Worm (Caenorhabditis elegans): ENCODE measurements around the gene T06E8.2.

Gene T06E8.2

DNA sequence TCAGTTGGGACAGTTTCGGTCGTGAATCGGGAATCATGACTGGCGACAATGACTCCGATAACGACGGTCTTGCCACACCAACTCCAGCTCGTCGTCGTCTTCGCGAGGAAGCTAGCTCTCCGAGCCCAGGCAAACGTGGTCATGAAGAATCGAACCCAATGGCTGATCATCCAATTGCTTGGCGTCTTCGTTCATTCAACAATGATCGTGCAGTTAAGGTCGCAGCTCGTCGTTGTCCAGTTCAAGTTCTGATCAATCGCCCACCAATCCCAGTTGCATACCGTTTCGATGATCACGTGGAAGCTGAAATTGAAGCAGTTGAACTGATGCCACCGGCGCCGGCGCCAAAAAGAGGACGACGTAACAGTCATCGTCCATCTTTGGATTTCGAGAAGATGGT is 11.0 kb upstream of the T06E8.2 start:
- TF ChIP-seq unc-62 (GFP tag; optimal IDR thresholded peaks at IDR 0.05), result no peak

DNA sequence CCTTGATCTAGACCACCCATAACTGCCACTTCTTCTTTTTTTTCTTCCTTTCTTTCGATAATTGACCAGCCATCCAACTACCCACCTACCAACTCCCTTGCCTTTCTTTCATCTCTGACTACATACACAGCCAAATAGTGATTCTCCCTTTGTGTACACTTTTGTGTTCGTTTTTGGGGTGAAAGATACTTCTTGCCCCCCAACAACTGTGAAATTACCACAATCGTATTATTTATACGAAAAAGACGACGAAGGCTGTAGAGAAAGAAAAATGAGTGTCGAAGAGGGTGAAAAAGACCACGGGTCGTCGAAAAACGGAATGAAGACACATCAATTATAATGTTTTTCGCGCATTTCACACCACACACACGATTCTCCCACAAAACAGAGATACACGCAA is 10.3 kb upstream of the T06E8.2 start:
- no peak for TF ChIP-seq unc-62 (GFP tag; optimal IDR thresholded peaks at IDR 0.05)

- no peak for TF ChIP-seq unc-62 (GFP tag; optimal IDR thresholded peaks at IDR 0.05)
Measured at ce11 chrV:10044735-10045134, 8.5 kb upstream of the T06E8.2 start.

DNA sequence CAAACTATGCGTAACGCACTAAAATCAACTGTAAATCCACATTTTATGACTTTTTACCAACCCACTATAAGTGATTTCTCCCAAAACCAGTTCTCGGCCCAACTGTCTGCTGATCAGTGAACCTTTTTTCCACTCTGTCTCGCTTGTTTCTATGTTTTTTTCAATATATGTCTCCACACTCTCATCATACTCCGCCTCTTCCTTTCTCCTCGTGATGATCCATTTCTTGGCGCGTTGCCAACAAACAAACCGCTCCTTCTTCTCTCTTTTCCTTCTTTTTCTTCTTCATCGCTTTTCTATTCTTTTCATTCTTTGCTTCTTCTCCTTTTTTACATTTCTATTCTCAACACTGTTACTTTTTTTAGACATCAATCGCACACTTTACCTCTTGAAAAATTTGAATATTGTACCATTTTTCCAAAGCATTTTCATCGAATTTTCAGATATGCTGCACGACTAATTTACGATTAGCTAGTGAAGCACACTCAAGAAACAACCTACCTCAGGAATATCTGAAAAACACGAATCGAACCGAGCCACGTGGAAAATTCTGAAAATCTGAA is 7.1 kb upstream of the T06E8.2 start, which contains the start of gene T06E8.8:
T06E8.8 (plus strand) TSS at position 513 of the 563 bp plus-strand sequence.
- no peak for TF ChIP-seq unc-62 (GFP tag; optimal IDR thresholded peaks at IDR 0.05)

- no peak for TF ChIP-seq unc-62 (GFP tag; optimal IDR thresholded peaks at IDR 0.05)
Measured at ce11 chrV:10042254-10042653, 6.0 kb upstream of the T06E8.2 start.

ce11 chrV:10041484-10041883 is 5.3 kb upstream of the T06E8.2 start:
- no peak for TF ChIP-seq unc-62 (GFP tag; optimal IDR thresholded peaks at IDR 0.05)

DNA sequence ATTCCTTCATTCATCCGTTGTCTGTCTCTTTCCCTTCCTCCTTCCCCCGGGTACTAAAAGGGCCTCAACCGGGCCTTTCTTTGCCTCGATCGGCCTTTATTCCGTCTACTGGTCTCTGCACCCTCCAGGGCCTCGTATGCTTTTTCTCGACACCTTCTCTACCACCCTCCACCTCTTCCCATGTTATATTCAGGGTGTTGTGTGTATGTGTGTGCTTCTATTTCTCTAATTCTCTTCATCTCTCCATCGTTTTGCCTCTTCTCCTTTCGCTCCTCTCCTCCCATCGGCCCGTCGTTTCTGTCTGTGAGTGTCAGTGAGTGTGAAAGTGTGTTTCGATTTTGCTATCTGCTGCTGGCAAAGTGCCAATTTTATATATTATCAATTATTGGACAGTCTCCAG is 3.6 kb upstream of the T06E8.2 start:
- TF ChIP-seq unc-62 (GFP tag; optimal IDR thresholded peaks at IDR 0.05), result no peak

DNA sequence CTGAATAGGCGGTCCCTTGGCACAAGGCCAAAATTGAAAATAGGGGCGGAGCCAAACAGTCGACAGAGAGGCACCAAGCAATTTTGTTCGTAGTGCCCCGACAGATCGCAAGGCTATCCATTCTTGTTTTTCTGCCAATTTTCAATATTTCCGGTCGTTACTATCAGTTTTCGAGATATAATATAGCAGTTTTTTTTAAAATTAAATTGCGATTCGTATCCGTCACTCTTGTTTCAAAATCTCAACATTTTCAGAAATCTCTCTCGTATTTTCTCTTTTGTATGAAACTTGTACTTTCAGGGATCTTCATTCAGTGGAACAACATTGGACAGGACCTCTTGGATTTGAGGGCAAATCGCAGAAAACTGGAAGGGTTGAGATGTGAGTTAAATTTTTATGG is 827 bp upstream of the T06E8.2 start, which contains the start of gene F57A8.1:
F57A8.1 (plus strand) TSS at position 301 of the 400 bp plus-strand sequence.
- TF ChIP-seq unc-62 (GFP tag; optimal IDR thresholded peaks at IDR 0.05), result no peak

ce11 chrV:10035586-10035985 is 627 bp downstream of the T06E8.2 start:
- TF ChIP-seq unc-62 (GFP tag; optimal IDR thresholded peaks at IDR 0.05), result no peak

- no peak for TF ChIP-seq unc-62 (GFP tag; optimal IDR thresholded peaks at IDR 0.05)
Measured at ce11 chrV:10031384-10032171, 4.6 kb downstream of the T06E8.2 start.

ce11 chrV:10030992-10031383 is 5.2 kb downstream of the T06E8.2 start, which contains the start of gene acl-2:
Gene acl-2 (minus strand): TSS chrV:10031092.
- TF ChIP-seq unc-62 (GFP tag; optimal IDR thresholded peaks at IDR 0.05), result no peak

- no peak for TF ChIP-seq unc-62 (GFP tag; optimal IDR thresholded peaks at IDR 0.05)
Measured at ce11 chrV:10023062-10023536, 13.1 kb downstream of the T06E8.2 start.

DNA sequence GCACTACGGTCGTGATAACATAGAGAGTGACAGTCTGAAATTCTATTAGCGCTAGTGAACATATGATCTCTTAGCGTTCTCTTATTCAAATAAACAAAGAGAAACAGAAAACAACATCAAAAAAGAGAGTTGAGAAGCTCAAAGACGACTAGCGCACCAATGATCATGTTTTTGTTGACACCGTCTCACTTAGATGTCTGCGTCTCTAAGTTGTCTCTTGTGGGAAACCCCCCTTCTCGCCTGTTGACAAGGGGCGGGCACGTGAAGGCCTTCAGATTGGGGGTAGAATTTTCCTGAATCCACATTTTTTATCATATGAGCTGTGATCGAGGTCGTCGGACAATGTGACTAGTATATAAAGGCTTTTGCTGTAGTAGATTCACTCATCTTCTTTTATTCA is 16.3 kb downstream of the T06E8.2 start:
- no peak for TF ChIP-seq unc-62 (GFP tag; optimal IDR thresholded peaks at IDR 0.05)

DNA sequence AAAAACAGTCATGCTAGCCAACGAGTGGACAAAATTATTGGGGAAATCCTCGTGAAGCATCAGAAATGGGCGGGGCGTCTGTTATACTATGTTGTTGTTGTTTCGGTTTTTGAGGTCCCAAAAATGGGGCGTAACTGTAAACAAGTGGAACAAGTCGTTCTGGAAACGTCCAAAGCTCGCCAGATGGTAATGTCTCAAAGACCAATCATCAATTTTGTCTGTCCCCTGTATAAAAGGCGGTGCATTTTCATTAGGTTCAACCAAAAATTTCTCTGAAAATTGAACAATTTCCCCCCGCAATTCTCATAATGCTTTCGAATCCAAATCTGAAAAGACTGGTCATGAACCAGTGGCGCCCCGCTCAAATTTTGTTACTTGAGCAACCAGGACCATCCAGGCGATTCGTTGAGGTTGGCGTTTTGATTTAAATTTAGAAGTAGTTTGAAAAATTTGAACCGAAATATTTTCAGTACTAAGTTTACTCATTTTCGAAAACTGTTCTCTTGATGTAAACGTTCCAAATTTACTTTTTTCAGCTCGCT is 17.1 kb downstream of the T06E8.2 start:
- TF ChIP-seq unc-62 (GFP tag; optimal IDR thresholded peaks at IDR 0.05), result no peak

DNA sequence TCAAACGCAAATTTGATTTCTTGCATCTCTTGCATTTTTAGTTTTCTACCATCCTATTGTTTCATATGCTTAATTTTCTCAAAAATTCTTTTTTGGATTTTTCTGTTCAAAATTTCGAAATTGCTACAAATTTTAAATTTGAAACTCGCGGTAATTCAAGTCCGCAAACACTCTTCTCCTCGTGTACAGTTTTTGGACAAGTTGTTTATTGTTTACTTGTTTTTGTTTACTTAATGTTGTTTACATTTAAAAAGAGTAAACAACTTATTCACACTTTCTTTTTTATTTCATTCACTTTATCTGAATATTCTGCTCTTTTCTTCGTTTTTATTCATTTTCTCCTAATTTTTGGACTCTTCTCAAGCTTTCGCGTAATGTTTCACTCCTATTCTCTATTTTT is 17.9 kb downstream of the T06E8.2 start:
- no peak for TF ChIP-seq unc-62 (GFP tag; optimal IDR thresholded peaks at IDR 0.05)

- no peak for TF ChIP-seq unc-62 (GFP tag; optimal IDR thresholded peaks at IDR 0.05)
Measured at ce11 chrV:10012639-10013038, 23.6 kb downstream of the T06E8.2 start.

DNA sequence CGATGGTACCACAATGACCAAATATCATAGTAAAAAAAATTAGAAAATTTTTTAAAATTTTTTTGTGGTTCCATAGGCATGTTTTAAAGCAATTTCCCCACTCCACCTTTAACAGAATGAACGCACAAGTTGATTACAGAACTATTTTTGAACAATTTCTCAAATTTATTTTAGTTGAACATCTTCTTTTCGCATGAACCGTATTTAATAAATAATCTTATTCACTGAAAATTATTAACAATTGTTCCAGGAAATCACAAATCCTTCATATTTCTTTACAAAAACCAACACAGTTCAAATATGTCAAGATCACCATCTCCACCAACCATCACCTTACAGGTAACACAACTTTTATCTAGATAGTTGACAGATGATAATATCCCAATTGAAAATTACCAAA is 24.6 kb downstream of the T06E8.2 start, which contains the start of gene lea-1:
lea-1 (plus strand) TSS at position 301 of the 400 bp plus-strand sequence.
- TF ChIP-seq unc-62 (GFP tag; optimal IDR thresholded peaks at IDR 0.05), result no peak

Data from whole organism, dauer.